Worm (Caenorhabditis elegans): Measurements from ENCODE around the gene ncx-6.
"Not testable (repeated sequence)": the region's sequence is repeated elsewhere in the genome, so short reads cannot be mapped to it uniquely, and the experiment has no call there.

ncx-6 gene

ce11 chrIII:9689377-9689776 lies 24.4 kb downstream of the ncx-6 start:
- TF ChIP-seq ceh-20 (GFP tag; IDR thresholded peaks at IDR 0.05), result no peak
- TF ChIP-seq dve-1 (tag; optimal IDR thresholded peaks at IDR 0.05; ENCODE audit: insufficient read depth), result peak; percentile 86
- TF ChIP-seq daf-16 (GFP tag; optimal IDR thresholded peaks at IDR 0.05), result no peak
- TF ChIP-seq daf-16 (tag; optimal IDR thresholded peaks at IDR 0.05), result peak; percentile 96
- peak; percentile 6 for TF ChIP-seq hlh-11 (tag; optimal IDR thresholded peaks at IDR 0.05)
- peak; percentile 44 for TF ChIP-seq pqm-1 (tag; optimal IDR thresholded peaks at IDR 0.05)
- TF ChIP-seq nhr-102 (tag; optimal IDR thresholded peaks at IDR 0.05), result no peak

- TF ChIP-seq ztf-11 (tag; optimal IDR thresholded peaks at IDR 0.05) (no peak), daf-12 (tag; optimal IDR thresholded peaks at IDR 0.05) (no peak), F26F4.8 (GFP tag; conservative IDR thresholded peaks at IDR 0.05) (no peak), ces-1 (GFP tag; optimal IDR thresholded peaks at IDR 0.05) (no peak), lim-7 (GFP tag; IDR thresholded peaks at IDR 0.05) (no peak), duxl-1 (tag; optimal IDR thresholded peaks at IDR 0.05; ENCODE audit: poor library complexity) (no peak), spr-1 (tag; optimal IDR thresholded peaks at IDR 0.05) (no peak), nhr-25 (tag; optimal IDR thresholded peaks at IDR 0.05; ENCODE audit: borderline replicate concordance, insufficient read depth) (no peak), R02D3.7 (tag; optimal IDR thresholded peaks at IDR 0.05) (no peak), snpc-1.2 (GFP tag; IDR thresholded peaks at IDR 0.05) (no peak), aly-2 (tag; optimal IDR thresholded peaks at IDR 0.05) (no peak), Y105C5A.15 (GFP tag; IDR thresholded peaks at IDR 0.05) (no peak), daf-8 (GFP tag; IDR thresholded peaks at IDR 0.05) (no peak), mdt-29 (GFP tag; IDR thresholded peaks at IDR 0.05) (no peak), lin-13 (GFP tag; optimal IDR thresholded peaks at IDR 0.05) (no peak), nhr-41 (GFP tag; IDR thresholded peaks at IDR 0.05) (no peak), vab-7 (GFP tag; IDR thresholded peaks at IDR 0.05) (no peak), F49E8.2 (tag; optimal IDR thresholded peaks at IDR 0.05; ENCODE audit: borderline replicate concordance) (no peak), dve-1 (tag; optimal IDR thresholded peaks at IDR 0.05; ENCODE audit: insufficient read depth) (no peak)
These were observed 27.8 kb downstream of the ncx-6 start, which contains the start of gene C07A9.10 for ce11 chrIII:9685959-9686358. Gene C07A9.10, minus strand, starts transcription at chrIII:9686059.

- not testable (repeated sequence) for TF ChIP-seq ceh-82 (tag; optimal IDR thresholded peaks at IDR 0.05); sdz-12 (GFP tag; optimal IDR thresholded peaks at IDR 0.05); daf-8 (GFP tag; IDR thresholded peaks at IDR 0.05)
These were observed 31.0 kb downstream of the ncx-6 start, which contains the start of gene C07A9.5 for ce11 chrIII:9682729-9683128. Gene C07A9.5, minus strand, starts transcription at chrIII:9682829.

ce11 chrIII:9681206-9681605 lies 32.5 kb downstream of the ncx-6 start, which contains the start of gene C07A9.13:
Gene C07A9.13, minus strand, starts transcription at chrIII:9681306.
- peak in 1 of 2 experiments; percentile 11 for TF ChIP-seq unc-62 (GFP tag; optimal IDR thresholded peaks at IDR 0.05 in 1 of 2)
- not testable (repeated sequence) for TF ChIP-seq unc-62 (tag; optimal IDR thresholded peaks at IDR 0.05)

- TF ChIP-seq ces-1 (GFP tag; optimal IDR thresholded peaks at IDR 0.05) (no peak), ceh-32 (tag; optimal IDR thresholded peaks at IDR 0.05; ENCODE audit: poor library complexity) (no peak), dmd-9 (GFP tag; IDR thresholded peaks at IDR 0.05) (no peak), unc-62 (GFP tag; optimal IDR thresholded peaks at IDR 0.05 in 1 of 2) (peak in 1 of 2 experiments; percentile 55), unc-62 (tag; optimal IDR thresholded peaks at IDR 0.05) (no peak), lin-29 (GFP tag; IDR thresholded peaks at IDR 0.05) (no peak)
These were observed 34.9 kb downstream of the ncx-6 start, which contains the start of gene ugt-60 for ce11 chrIII:9678819-9679218. Gene ugt-60, minus strand, starts transcription at chrIII:9679051.

All from whole organism, L4 larva.